Worm (Caenorhabditis elegans) whole organism, midembryonic: ENCODE results near the gene vps-2.

Source experiments
- T22C8.4 ChIP-seq: fragments of 200-800 bp; sonication (Bioruptor generic); IDR thresholded peaks from 2 replicates; pipeline ENCODE4 v1.3.6; 2022; ENCODE audit warnings: missing genetic modification characterization, missing compliant biosample characterization
- flt-1 ChIP-seq: fragments of 200-800 bp; sonication (Bioruptor generic); IDR thresholded peaks from 2 replicates; pipeline ENCODE4 v1.3.6; 2022; ENCODE audit warnings: missing genetic modification characterization, missing compliant biosample characterization
- klf-2 ChIP-seq: fragments of 200-800 bp; sonication (Bioruptor generic); conservative IDR thresholded peaks from 2 replicates; pipeline ENCODE4 v1.3.6; 2022; ENCODE audit warnings: missing genetic modification reagents, missing genetic modification characterization, missing compliant biosample characterization
- med-1 ChIP-seq: sonication (generic microtip); optimal IDR thresholded peaks from 2 replicates; lab custom pipeline; 2017; ENCODE audit warnings: missing genetic modification characterization, mild to moderate bottlenecking, missing compliant biosample characterization, antibody characterized with exemption, missing genetic modification reagents; ENCODE audit not compliant: insufficient read depth
- ztf-23 ChIP-seq: fragments of 200-800 bp; sonication (Bioruptor generic); IDR thresholded peaks from 2 replicates; pipeline ENCODE4 v1.3.6; 2022; ENCODE audit warnings: missing genetic modification reagents, missing genetic modification characterization, missing compliant biosample characterization
- ztf-29 ChIP-seq: fragments of 200-800 bp; sonication (Bioruptor generic); IDR thresholded peaks from 2 replicates; pipeline ENCODE4 v1.3.6; 2022; ENCODE audit warnings: missing genetic modification reagents, missing genetic modification characterization, missing compliant biosample characterization

- TF ChIP-seq flt-1 (GFP tag; lab: Robert Waterston, UW) (no peak), klf-2 (GFP tag; lab: Robert Waterston, UW) (no peak), T22C8.4 (GFP tag; lab: Robert Waterston, UW) (no peak), ztf-23 (GFP tag; lab: Robert Waterston, UW) (no peak), ztf-29 (GFP tag; lab: Robert Waterston, UW) (no peak), med-1 (GFP tag; lab: Kevin White, UChicago) (no peak)
Measured at ce11 chrII:12739306-12739705, 28.7 kb downstream of the vps-2 start.
